Worm (Caenorhabditis elegans) whole organism, L3 larva: ENCODE measurements around the gene mcm-6.

Experiments used
- R02D3.7 ChIP-seq: fragments of 150-350 bp; optimal IDR thresholded peaks from 2 replicates; lab custom pipeline; 2014; ENCODE audit warnings: missing biosample characterization, missing genetic modification characterization
- ZK546.5 ChIP-seq: sonication (generic microtip); optimal IDR thresholded peaks from 2 replicates; lab custom pipeline; 2017; ENCODE audit warnings: missing biosample characterization, missing genetic modification characterization
- aly-2 ChIP-seq: fragments of 150-350 bp; optimal IDR thresholded peaks from 2 replicates; lab custom pipeline; 2014; ENCODE audit warnings: missing biosample characterization, missing genetic modification characterization
- ama-1 ChIP-seq: fragments of 150-350 bp; optimal IDR thresholded peaks from 2 replicates; lab custom pipeline; 2018
- ceh-16 ChIP-seq: sonication (generic microtip); optimal IDR thresholded peaks from 2 replicates; lab custom pipeline; 2017; ENCODE audit warnings: missing biosample characterization, missing genetic modification characterization
- ceh-28 ChIP-seq: fragments of 150-350 bp; optimal IDR thresholded peaks from 2 replicates; lab custom pipeline; 2014; ENCODE audit warnings: missing biosample characterization, missing genetic modification reagents, missing genetic modification characterization
- ceh-82 ChIP-seq: fragments of 150-350 bp; optimal IDR thresholded peaks from 2 replicates; lab custom pipeline; 2014; ENCODE audit warnings: missing biosample characterization, missing genetic modification characterization
- ceh-9 ChIP-seq: sonication (generic microtip); optimal IDR thresholded peaks from 2 replicates; lab custom pipeline; 2018; ENCODE audit warnings: missing biosample characterization, missing genetic modification characterization
- daf-12 ChIP-seq: fragments of 150-350 bp; optimal IDR thresholded peaks from 2 replicates; lab custom pipeline; 2014; ENCODE audit warnings: missing biosample characterization, missing genetic modification reagents, missing genetic modification characterization
- egl-27 ChIP-seq: sonication (generic microtip); optimal IDR thresholded peaks from 4 replicates; lab custom pipeline; 2017; ENCODE audit warnings: missing biosample characterization, missing genetic modification reagents, missing genetic modification characterization
- egl-5 ChIP-seq: fragments of 150-350 bp; optimal IDR thresholded peaks from 2 replicates; lab custom pipeline; 2017; ENCODE audit warnings: missing biosample characterization, missing genetic modification reagents, missing genetic modification characterization, inconsistent platforms
- elt-2 ChIP-seq: sonication (generic microtip); optimal IDR thresholded peaks from 2 replicates; lab custom pipeline; 2016; ENCODE audit warnings: missing genetic modification reagents, mild to moderate bottlenecking, missing genetic modification characterization, missing compliant biosample characterization
- elt-3 ChIP-seq, 3 experiments: fragments of 150-350 bp in 1 of 3; sonication (generic microtip) in 2 of 3; optimal IDR thresholded peaks; 2 replicates in 2 of 3; 4 replicates in 1 of 3; lab custom pipeline; 2014 to 2017; ENCODE audit warnings: missing biosample characterization in 3 of 3, missing genetic modification characterization in 3 of 3
- eor-1 ChIP-seq, 2 experiments: fragments of 150-350 bp; optimal IDR thresholded peaks; 2 replicates each; lab custom pipeline; 2014 to 2018; ENCODE audit warnings: missing biosample characterization in 2 of 2, missing genetic modification characterization in 2 of 2
- fkh-2 ChIP-seq: fragments of 150-350 bp; optimal IDR thresholded peaks from 2 replicates; lab custom pipeline; 2014; ENCODE audit warnings: missing biosample characterization, missing genetic modification reagents, missing genetic modification characterization
- fos-1 ChIP-seq: fragments of 150-350 bp; optimal IDR thresholded peaks from 2 replicates; lab custom pipeline; 2014; ENCODE audit warnings: missing biosample characterization, missing genetic modification characterization
- hmg-11 ChIP-seq: sonication (generic microtip); optimal IDR thresholded peaks from 2 replicates; lab custom pipeline; 2016; ENCODE audit warnings: missing genetic modification characterization, missing compliant biosample characterization
- jun-1 ChIP-seq: fragments of 150-350 bp; optimal IDR thresholded peaks from 2 replicates; lab custom pipeline; 2014; ENCODE audit warnings: missing biosample characterization, missing genetic modification reagents, missing genetic modification characterization
- lin-15B ChIP-seq: fragments of 150-350 bp; optimal IDR thresholded peaks from 2 replicates; lab custom pipeline; 2014; ENCODE audit warnings: missing biosample characterization, missing genetic modification characterization
- lin-39 ChIP-seq: fragments of 150-350 bp; optimal IDR thresholded peaks from 2 replicates; lab custom pipeline; 2018; ENCODE audit warnings: missing biosample characterization, missing genetic modification reagents, missing genetic modification characterization
- lsy-12 ChIP-seq: sonication (generic microtip); optimal IDR thresholded peaks from 2 replicates; lab custom pipeline; 2016; ENCODE audit warnings: mild to moderate bottlenecking, missing genetic modification characterization, missing compliant biosample characterization
- mml-1 ChIP-seq: fragments of 150-350 bp; sonication (generic microtip); optimal IDR thresholded peaks from 3 replicates; lab custom pipeline; 2014; ENCODE audit warnings: missing biosample characterization, missing genetic modification characterization
- nfya-1 ChIP-seq: sonication (generic microtip); optimal IDR thresholded peaks from 2 replicates; lab custom pipeline; 2017; ENCODE audit warnings: missing genetic modification characterization, mild to moderate bottlenecking, missing compliant biosample characterization, antibody characterized with exemption, moderate library complexity; ENCODE audit not compliant: insufficient read depth
- nhr-11 ChIP-seq: fragments of 150-350 bp; optimal IDR thresholded peaks from 2 replicates; lab custom pipeline; 2014; ENCODE audit warnings: missing biosample characterization, missing genetic modification characterization
- nhr-12 ChIP-seq: fragments of 150-350 bp; optimal IDR thresholded peaks from 2 replicates; lab custom pipeline; 2014; ENCODE audit warnings: missing biosample characterization, missing genetic modification characterization
- nhr-23 ChIP-seq: fragments of 150-350 bp; optimal IDR thresholded peaks from 2 replicates; lab custom pipeline; 2014; ENCODE audit warnings: missing biosample characterization, missing genetic modification reagents, missing genetic modification characterization
- nhr-237 ChIP-seq: fragments of 150-350 bp; optimal IDR thresholded peaks from 2 replicates; lab custom pipeline; 2014; ENCODE audit warnings: missing biosample characterization, missing genetic modification characterization
- nhr-25 ChIP-seq: sonication (generic microtip); optimal IDR thresholded peaks from 2 replicates; lab custom pipeline; 2017; ENCODE audit warnings: missing biosample characterization, missing genetic modification characterization
- nhr-28 ChIP-seq: fragments of 150-350 bp; optimal IDR thresholded peaks from 2 replicates; lab custom pipeline; 2014; ENCODE audit warnings: missing biosample characterization, missing genetic modification characterization
- nhr-43 ChIP-seq: sonication (generic microtip); optimal IDR thresholded peaks from 2 replicates; lab custom pipeline; 2016; ENCODE audit warnings: mild to moderate bottlenecking, missing genetic modification characterization, missing compliant biosample characterization; ENCODE audit not compliant: poor library complexity, severe bottlenecking
- nhr-67 ChIP-seq: fragments of 150-350 bp; optimal IDR thresholded peaks from 2 replicates; lab custom pipeline; 2014; ENCODE audit warnings: missing biosample characterization, missing genetic modification characterization
- nhr-76 ChIP-seq: fragments of 150-350 bp; sonication (generic microtip); optimal IDR thresholded peaks from 5 replicates; lab custom pipeline; 2014; ENCODE audit warnings: missing biosample characterization, missing genetic modification characterization
- nhr-77 ChIP-seq: fragments of 150-350 bp; optimal IDR thresholded peaks from 2 replicates; lab custom pipeline; 2014; ENCODE audit warnings: missing biosample characterization, missing genetic modification characterization
- pha-4 ChIP-seq: fragments of 150-350 bp; optimal IDR thresholded peaks from 2 replicates; lab custom pipeline; 2014; ENCODE audit warnings: missing biosample characterization, missing genetic modification reagents, missing genetic modification characterization
- pqm-1 ChIP-seq: fragments of 150-350 bp; optimal IDR thresholded peaks from 2 replicates; lab custom pipeline; 2017; ENCODE audit warnings: missing biosample characterization, missing genetic modification characterization, inconsistent platforms
- sea-2 ChIP-seq: fragments of 150-350 bp; sonication (generic microtip); optimal IDR thresholded peaks from 4 replicates; lab custom pipeline; 2014; ENCODE audit warnings: missing biosample characterization, missing genetic modification reagents, missing genetic modification characterization
- skn-1 ChIP-seq: fragments of 150-350 bp; optimal IDR thresholded peaks from 2 replicates; lab custom pipeline; 2014; ENCODE audit warnings: missing biosample characterization, missing genetic modification characterization
- snpc-4 ChIP-seq: fragments of 150-350 bp; optimal IDR thresholded peaks from 2 replicates; lab custom pipeline; 2014; ENCODE audit warnings: missing biosample characterization, missing genetic modification characterization
- tbx-2 ChIP-seq: sonication (generic microtip); optimal IDR thresholded peaks from 2 replicates; lab custom pipeline; 2016; ENCODE audit warnings: mild to moderate bottlenecking, missing genetic modification characterization, missing compliant biosample characterization
- unc-39 ChIP-seq: sonication (generic microtip); optimal IDR thresholded peaks from 4 replicates; lab custom pipeline; 2017; ENCODE audit warnings: missing biosample characterization, missing genetic modification characterization
- unc-62 ChIP-seq: fragments of 150-350 bp; sonication (generic microtip); optimal IDR thresholded peaks from 4 replicates; lab custom pipeline; 2014; ENCODE audit warnings: missing biosample characterization, missing genetic modification reagents, missing genetic modification characterization
- zag-1 ChIP-seq: fragments of 150-350 bp; optimal IDR thresholded peaks from 2 replicates; lab custom pipeline; 2014; ENCODE audit warnings: missing biosample characterization, missing genetic modification characterization
- ztf-11 ChIP-seq: fragments of 150-350 bp; optimal IDR thresholded peaks from 2 replicates; lab custom pipeline; 2014; ENCODE audit warnings: missing biosample characterization, missing genetic modification characterization
- ztf-4 ChIP-seq: fragments of 150-350 bp; optimal IDR thresholded peaks from 2 replicates; lab custom pipeline; 2014; ENCODE audit warnings: missing biosample characterization, missing genetic modification characterization

Gene mcm-6

ce11 chrIII:9822942-9823341 is 28.8 kb downstream of the mcm-6 start, which contains the start of gene arl-5:
Gene arl-5 (plus strand): TSS chrIII:9823242.
- no peak for TF ChIP-seq sea-2 (GFP tag; lab: Kevin White, UChicago)
- no peak for TF ChIP-seq aly-2 (tag; lab: Kevin White, UChicago)
- TF ChIP-seq eor-1 (tag; optimal IDR thresholded peaks at IDR 0.05; lab: Kevin White, UChicago) = no peak
- TF ChIP-seq unc-39 = no peak
- no peak for TF ChIP-seq elt-3 (tag; optimal IDR thresholded peaks at IDR 0.05; lab: Kevin White, UChicago)
- no peak for TF ChIP-seq egl-27 (tag; lab: Kevin White, UChicago)
- TF ChIP-seq ceh-9 = no peak
- no peak for TF ChIP-seq fkh-2 (tag; lab: Kevin White, UChicago)
- no peak for TF ChIP-seq lsy-12 (tag; lab: Kevin White, UChicago)
- no peak for TF ChIP-seq mml-1 (tag; lab: Kevin White, UChicago)
- no peak for TF ChIP-seq skn-1 (tag; lab: Kevin White, UChicago)
- no peak for TF ChIP-seq lin-15B (tag; lab: Kevin White, UChicago)
- TF ChIP-seq egl-5 (tag; lab: Kevin White, UChicago) = no peak
- TF ChIP-seq nhr-67 (tag; lab: Kevin White, UChicago) = no peak
- TF ChIP-seq lin-39 (tag; lab: Kevin White, UChicago) = no peak
- no peak for TF ChIP-seq snpc-4 (tag; lab: Kevin White, UChicago)
- TF ChIP-seq nhr-23 (tag; lab: Kevin White, UChicago) = no peak
- TF ChIP-seq nhr-237 = no peak
- no peak for TF ChIP-seq nhr-28

- TF ChIP-seq nhr-23 (tag; lab: Kevin White, UChicago) = no peak
- no peak for TF ChIP-seq ZK546.5 (tag; lab: Kevin White, UChicago)
- no peak for TF ChIP-seq lin-39 (tag; lab: Kevin White, UChicago)
- no peak for TF ChIP-seq pha-4 (tag; lab: Kevin White, UChicago)
- TF ChIP-seq lin-15B (tag; lab: Kevin White, UChicago) = no peak
- no peak for TF ChIP-seq nhr-25 (tag; lab: Kevin White, UChicago)
- no peak for TF ChIP-seq egl-5 (tag; lab: Kevin White, UChicago)
- no peak for TF ChIP-seq zag-1 (tag; lab: Kevin White, UChicago)
- no peak for TF ChIP-seq mml-1 (tag; lab: Kevin White, UChicago)
- TF ChIP-seq eor-1 (tag; optimal IDR thresholded peaks at IDR 0.05; lab: Kevin White, UChicago) = no peak
- TF ChIP-seq ztf-4 (tag; lab: Kevin White, UChicago) = no peak
- no peak for TF ChIP-seq ceh-28
- TF ChIP-seq tbx-2 (tag; lab: Kevin White, UChicago) = no peak
- TF ChIP-seq aly-2 (tag; lab: Kevin White, UChicago) = no peak
- no peak for TF ChIP-seq ztf-11 (tag; lab: Kevin White, UChicago)
- TF ChIP-seq pqm-1 (tag; lab: Kevin White, UChicago) = no peak
- TF ChIP-seq ceh-82 = no peak
- TF ChIP-seq, all 47 proteins: peak for 0
Measured at ce11 chrIII:9823748-9824147, 29.6 kb downstream of the mcm-6 start.

- peak; percentile 82 for TF ChIP-seq ama-1 (lab: Kevin White, UChicago)
- TF ChIP-seq daf-12 (tag; lab: Kevin White, UChicago) = no peak
- TF ChIP-seq lsy-12 (tag; lab: Kevin White, UChicago) = no peak
- TF ChIP-seq ztf-4 (tag; lab: Kevin White, UChicago) = no peak
- TF ChIP-seq aly-2 (tag; lab: Kevin White, UChicago) = no peak
- no peak for TF ChIP-seq hmg-11 (tag; lab: Kevin White, UChicago)
- TF ChIP-seq nfya-1 (tag; lab: Kevin White, UChicago) = no peak
- no peak for TF ChIP-seq jun-1 (tag; lab: Kevin White, UChicago)
- TF ChIP-seq ceh-9 = no peak
- peak; percentile 31 for TF ChIP-seq pha-4 (tag; lab: Kevin White, UChicago)
- no peak for TF ChIP-seq nhr-11
- no peak for TF ChIP-seq sea-2 (GFP tag; lab: Kevin White, UChicago)
- no peak for TF ChIP-seq ceh-82
- no peak for TF ChIP-seq lin-15B (tag; lab: Kevin White, UChicago)
- no peak for TF ChIP-seq unc-62 (GFP tag; lab: Kevin White, UChicago)
- TF ChIP-seq ceh-28 = no peak
- no peak for TF ChIP-seq fos-1 (tag; lab: Kevin White, UChicago)
- no peak for TF ChIP-seq R02D3.7
- TF ChIP-seq mml-1 (tag; lab: Kevin White, UChicago) = no peak
- no peak for TF ChIP-seq skn-1 (tag; lab: Kevin White, UChicago)
- no peak for TF ChIP-seq nhr-12 (tag; lab: Kevin White, UChicago)
- TF ChIP-seq lin-39 (tag; lab: Kevin White, UChicago) = no peak
- TF ChIP-seq elt-2 (tag; lab: Kevin White, UChicago) = peak; percentile 7
- no peak for TF ChIP-seq nhr-77 (tag; lab: Kevin White, UChicago)
- TF ChIP-seq ceh-16 (tag; lab: Kevin White, UChicago) = no peak
- no peak for TF ChIP-seq nhr-23 (tag; lab: Kevin White, UChicago)
- peak; percentile 15 for TF ChIP-seq nhr-43 (tag; lab: Kevin White, UChicago)
- TF ChIP-seq tbx-2 (tag; lab: Kevin White, UChicago) = no peak
- no peak for TF ChIP-seq nhr-237
- TF ChIP-seq nhr-76 = no peak
Measured at ce11 chrIII:9824330-9824934, 30.3 kb downstream of the mcm-6 start, which contains the start of gene lin-52. Gene lin-52 (minus strand): TSS chrIII:9824750.
